Fruit fly (Drosophila melanogaster) whole organism, embryonic: Measurements from ENCODE around the gene Sap30.

ENCODE experiments used
- BEAF-32 ChIP-seq: fragments of 200-800 bp; sonication (Bioruptor generic); optimal IDR thresholded peaks from 3 replicates; lab custom pipeline; 2017; ENCODE audit warnings: missing biosample characterization, missing genetic modification characterization, mild to moderate bottlenecking, moderate library complexity, missing genetic modification reagents
- Blimp-1 ChIP-seq: fragments of 200-800 bp; sonication (Bioruptor generic); optimal IDR thresholded peaks from 3 replicates; lab custom pipeline; 2018; ENCODE audit warnings: missing biosample characterization, missing genetic modification characterization, mild to moderate bottlenecking, moderate library complexity, missing genetic modification reagents
- CG10431 ChIP-seq: fragments of 200-800 bp; sonication (Bioruptor generic); optimal IDR thresholded peaks from 3 replicates; lab custom pipeline; 2018; ENCODE audit warnings: missing biosample characterization, mild to moderate bottlenecking, missing genetic modification characterization
- CG11085 ChIP-seq: fragments of 200-800 bp; sonication (Bioruptor generic); IDR thresholded peaks from 2 replicates; pipeline ENCODE4 v1.3.6; 2022; ENCODE audit warnings: missing biosample characterization, missing genetic modification characterization
- CG11247 ChIP-seq: fragments of 200-800 bp; sonication (Bioruptor generic); IDR thresholded peaks from 2 replicates; pipeline ENCODE4 v1.3.6; 2022; ENCODE audit warnings: missing biosample characterization, missing genetic modification characterization
- CG12659 ChIP-seq: fragments of 200-800 bp; sonication (Bioruptor generic); optimal IDR thresholded peaks from 3 replicates; lab custom pipeline; 2017; ENCODE audit warnings: mild to moderate bottlenecking, missing biosample characterization, missing genetic modification reagents, missing genetic modification characterization
- CG13287 ChIP-seq: fragments of 200-800 bp; sonication (Bioruptor generic); IDR thresholded peaks from 2 replicates; pipeline ENCODE4 v1.3.6; 2022; ENCODE audit warnings: missing biosample characterization, missing genetic modification characterization; ENCODE audit not compliant: partially characterized antibody
- CG14050 ChIP-seq: fragments of 200-800 bp; sonication (Bioruptor generic); IDR thresholded peaks from 3 replicates; pipeline ENCODE4 v1.3.6; 2022; ENCODE audit warnings: missing biosample characterization, missing genetic modification characterization
- CG15514 ChIP-seq: fragments of 200-800 bp; sonication (Bioruptor generic); optimal IDR thresholded peaks from 3 replicates; lab custom pipeline; 2017; ENCODE audit warnings: missing biosample characterization, missing genetic modification characterization, mild to moderate bottlenecking, moderate library complexity, missing genetic modification reagents
- CG16779 ChIP-seq: fragments of 200-800 bp; sonication (Bioruptor generic); IDR thresholded peaks from 2 replicates; pipeline ENCODE4 v1.3.6; 2022; ENCODE audit warnings: missing biosample characterization, missing genetic modification characterization
- CG18476 ChIP-seq: fragments of 200-800 bp; sonication (Bioruptor generic); optimal IDR thresholded peaks from 2 replicates; lab custom pipeline; 2016; ENCODE audit warnings: missing biosample characterization, mild to moderate bottlenecking, missing genetic modification characterization
- CG2199 ChIP-seq: fragments of 200-800 bp; sonication (Bioruptor generic); IDR thresholded peaks from 3 replicates; pipeline ENCODE4 v1.3.6; 2022; ENCODE audit warnings: missing biosample characterization, missing genetic modification characterization
- CG3995 ChIP-seq: fragments of 200-800 bp; sonication (Bioruptor generic); optimal IDR thresholded peaks from 3 replicates; lab custom pipeline; 2016; ENCODE audit warnings: missing biosample characterization, missing genetic modification characterization
- CG4617 ChIP-seq: fragments of 200-800 bp; sonication (Bioruptor generic); optimal IDR thresholded peaks from 3 replicates; lab custom pipeline; 2016; ENCODE audit warnings: missing biosample characterization, missing genetic modification characterization, borderline replicate concordance
- CG4854 ChIP-seq: fragments of 200-800 bp; sonication (Bioruptor generic); optimal IDR thresholded peaks from 2 replicates; lab custom pipeline; 2016; ENCODE audit warnings: missing biosample characterization, missing genetic modification characterization, inconsistent platforms
- CG6689 ChIP-seq: fragments of 200-800 bp; sonication (Bioruptor generic); IDR thresholded peaks from 2 replicates; pipeline ENCODE4 v1.3.6; 2022; ENCODE audit warnings: missing biosample characterization, missing genetic modification characterization
- CG6854 ChIP-seq: fragments of 200-800 bp; sonication (Bioruptor generic); optimal IDR thresholded peaks from 3 replicates; lab custom pipeline; 2017; ENCODE audit warnings: missing biosample characterization, mild to moderate bottlenecking, missing genetic modification characterization
- CG7963 ChIP-seq: fragments of 200-800 bp; sonication (Bioruptor generic); IDR thresholded peaks from 3 replicates; pipeline ENCODE4 v1.3.6; 2022; ENCODE audit warnings: missing biosample characterization, missing genetic modification characterization; ENCODE audit not compliant: partially characterized antibody
- CG7987 ChIP-seq: fragments of 200-800 bp; sonication (Bioruptor generic); optimal IDR thresholded peaks from 2 replicates; lab custom pipeline; 2018; ENCODE audit warnings: missing biosample characterization, mild to moderate bottlenecking, missing genetic modification characterization, moderate library complexity
- CG8290 ChIP-seq, 3 experiments: fragments of 200-800 bp; sonication (Bioruptor generic); optimal IDR thresholded peaks; 2 replicates each; lab custom pipeline; 2016 to 2019; ENCODE audit warnings: missing biosample characterization in 3 of 3, missing genetic modification characterization in 3 of 3, mild to moderate bottlenecking in 2 of 3, moderate library complexity in 1 of 3
- CG8388 ChIP-seq: fragments of 200-800 bp; sonication (Bioruptor generic); optimal IDR thresholded peaks from 2 replicates; lab custom pipeline; 2019; ENCODE audit warnings: missing biosample characterization, mild to moderate bottlenecking, missing genetic modification characterization, moderate library complexity
- Fer1 ChIP-seq: fragments of 200-800 bp; sonication (Bioruptor generic); optimal IDR thresholded peaks from 2 replicates; lab custom pipeline; 2017; ENCODE audit warnings: missing biosample characterization, mild to moderate bottlenecking, missing genetic modification characterization
- HLH54F ChIP-seq: fragments of 200-800 bp; sonication (Bioruptor generic); optimal IDR thresholded peaks from 3 replicates; lab custom pipeline; 2016; ENCODE audit warnings: missing biosample characterization, missing genetic modification characterization
- Hand ChIP-seq: fragments of 200-800 bp; sonication (Bioruptor generic); optimal IDR thresholded peaks from 2 replicates; lab custom pipeline; 2017; ENCODE audit warnings: mild to moderate bottlenecking, missing biosample characterization, missing genetic modification reagents, missing genetic modification characterization
- HmgZ ChIP-seq: fragments of 200-800 bp; sonication (Bioruptor generic); optimal IDR thresholded peaks from 2 replicates; lab custom pipeline; 2018; ENCODE audit warnings: missing biosample characterization, mild to moderate bottlenecking, missing genetic modification characterization
- Lpt ChIP-seq: fragments of >200 bp; optimal IDR thresholded peaks from 2 replicates; lab custom pipeline; 2018; ENCODE audit warnings: missing biosample characterization, missing genetic modification characterization
- MBD-R2 ChIP-seq: fragments of 200-800 bp; sonication (Bioruptor generic); IDR thresholded peaks from 2 replicates; pipeline ENCODE4 v1.3.6; 2022; ENCODE audit warnings: missing biosample characterization, missing genetic modification characterization
- MESR4 ChIP-seq: fragments of 200-800 bp; sonication (Bioruptor generic); optimal IDR thresholded peaks from 2 replicates; lab custom pipeline; 2018; ENCODE audit warnings: missing biosample characterization, mild to moderate bottlenecking, missing genetic modification characterization, moderate library complexity
- Myb ChIP-seq: fragments of 200-800 bp; sonication (Bioruptor generic); optimal IDR thresholded peaks from 2 replicates; lab custom pipeline; 2016; ENCODE audit warnings: missing biosample characterization, missing genetic modification characterization
- NfI ChIP-seq: fragments of 200-800 bp; sonication (Bioruptor generic); optimal IDR thresholded peaks from 3 replicates; lab custom pipeline; 2018; ENCODE audit warnings: missing biosample characterization, mild to moderate bottlenecking, missing genetic modification characterization, moderate library complexity
- Ptx1 ChIP-seq: fragments of 200-800 bp; sonication (Bioruptor generic); IDR thresholded peaks from 2 replicates; pipeline ENCODE4 v1.3.6; 2022; ENCODE audit warnings: missing biosample characterization, missing genetic modification characterization
- Sry-β ChIP-seq: fragments of 200-800 bp; sonication (Bioruptor generic); optimal IDR thresholded peaks from 2 replicates; lab custom pipeline; 2018; ENCODE audit warnings: missing biosample characterization, mild to moderate bottlenecking, missing genetic modification characterization, moderate library complexity
- Xrp1 ChIP-seq: fragments of 200-800 bp; sonication (Bioruptor generic); IDR thresholded peaks from 2 replicates; pipeline ENCODE4 v1.3.6; 2022; ENCODE audit warnings: missing biosample characterization, missing genetic modification characterization
- ato ChIP-seq: fragments of 200-800 bp; sonication (Bioruptor generic); IDR thresholded peaks from 2 replicates; pipeline ENCODE4 v1.3.6; 2022; ENCODE audit warnings: missing biosample characterization, missing genetic modification characterization; ENCODE audit not compliant: partially characterized antibody
- bcd ChIP-seq: fragments of 200-800 bp; sonication (Bioruptor generic); optimal IDR thresholded peaks from 2 replicates; lab custom pipeline; 2017; ENCODE audit warnings: missing biosample characterization, mild to moderate bottlenecking, missing genetic modification characterization
- cg ChIP-seq: fragments of 200-800 bp; sonication (Bioruptor generic); optimal IDR thresholded peaks from 3 replicates; lab custom pipeline; 2019; ENCODE audit warnings: missing biosample characterization, mild to moderate bottlenecking, missing genetic modification characterization, moderate library complexity
- crp ChIP-seq, 2 experiments: fragments of 200-800 bp; sonication (Bioruptor generic); optimal IDR thresholded peaks; 2 replicates in 1 of 2; 3 replicates in 1 of 2; lab custom pipeline; 2017; ENCODE audit warnings: missing biosample characterization in 2 of 2, missing genetic modification characterization in 2 of 2, mild to moderate bottlenecking in 1 of 2, moderate library complexity in 1 of 2
- dan ChIP-seq: fragments of 200-800 bp; sonication (Bioruptor generic); IDR thresholded peaks from 2 replicates; pipeline ENCODE4 v1.3.6; 2022; ENCODE audit warnings: missing biosample characterization, missing genetic modification characterization
- gcm ChIP-seq: fragments of 200-800 bp; sonication (Bioruptor generic); optimal IDR thresholded peaks from 2 replicates; lab custom pipeline; 2019; ENCODE audit warnings: missing biosample characterization, mild to moderate bottlenecking, missing genetic modification characterization, moderate library complexity
- hb ChIP-seq: fragments of 200-800 bp; sonication (Bioruptor generic); IDR thresholded peaks from 3 replicates; pipeline ENCODE4 v1.3.6; 2022; ENCODE audit warnings: missing biosample characterization, missing genetic modification characterization; ENCODE audit not compliant: partially characterized antibody
- p53 ChIP-seq: fragments of 200-800 bp; sonication (Bioruptor generic); optimal IDR thresholded peaks from 2 replicates; lab custom pipeline; 2016; ENCODE audit warnings: missing biosample characterization, missing genetic modification characterization
- pfk ChIP-seq: fragments of 200-800 bp; sonication (Bioruptor generic); optimal IDR thresholded peaks from 2 replicates; lab custom pipeline; 2018; ENCODE audit warnings: missing biosample characterization, mild to moderate bottlenecking, missing genetic modification characterization, moderate library complexity
- pho ChIP-seq: fragments of 200-800 bp; sonication (Bioruptor generic); optimal IDR thresholded peaks from 2 replicates; lab custom pipeline; 2016; ENCODE audit warnings: missing biosample characterization, missing genetic modification characterization
- row ChIP-seq: fragments of 200-800 bp; sonication (Bioruptor generic); IDR thresholded peaks from 3 replicates; pipeline ENCODE4 v1.3.6; 2022; ENCODE audit warnings: missing biosample characterization, missing genetic modification characterization
- sqz ChIP-seq: fragments of 200-800 bp; sonication (Bioruptor generic); optimal IDR thresholded peaks from 3 replicates; lab custom pipeline; 2018; ENCODE audit warnings: missing biosample characterization, mild to moderate bottlenecking, missing genetic modification characterization
- trem ChIP-seq: fragments of 200-800 bp; optimal IDR thresholded peaks from 3 replicates; lab custom pipeline; 2019; ENCODE audit warnings: missing biosample characterization, mild to moderate bottlenecking, missing genetic modification characterization, moderate library complexity

Gene Sap30

dm6 chrX:16791920-16792829 lies 5.1 kb downstream of the Sap30 start, which contains the start of gene CG4768 (continued):
- peak; percentile 17 for TF ChIP-seq Fer1
- peak; percentile 85 for TF ChIP-seq MESR4 (GFP tag; lab: Kevin White, UChicago)
- TF ChIP-seq p53 (GFP tag; lab: Kevin White, UChicago) = no peak
- TF ChIP-seq CG15514 (GFP tag; lab: Kevin White, UChicago) = peak; percentile 98
- peak; percentile 2 for TF ChIP-seq CG12659
- TF ChIP-seq NfI (GFP tag; lab: Kevin White, UChicago) = peak; percentile 19
- no peak for TF ChIP-seq dan
- no peak for TF ChIP-seq pfk (GFP tag; lab: Kevin White, UChicago)
- peak; percentile 33; the same call in 1 of the 2 replicates for TF ChIP-seq MBD-R2 (GFP tag; lab: Robert Waterston, UW)
- TF ChIP-seq row = peak; percentile 73
- peak; percentile 16; the same call in 1 of the 2 replicates for TF ChIP-seq CG13287 (GFP tag; lab: Robert Waterston, UW)
- peak; percentile 86 for TF ChIP-seq cg (GFP tag; lab: Kevin White, UChicago)
- TF ChIP-seq CG8388 (GFP tag; lab: Kevin White, UChicago) = no peak
- no peak for TF ChIP-seq CG18476 (GFP tag; lab: Kevin White, UChicago)
- TF ChIP-seq CG8290 (GFP tag; optimal IDR thresholded peaks at IDR 0.05; lab: Kevin White, UChicago) = no peak
- TF ChIP-seq CG8290 (tag; optimal IDR thresholded peaks at IDR 0.05; lab: Kevin White, UChicago) = peak in 1 of 2 experiments; percentile 3
- TF ChIP-seq CG10431 = peak; percentile 13
- no peak for TF ChIP-seq bcd
- TF ChIP-seq CG3995 = peak; percentile 95
- TF ChIP-seq BEAF-32 (GFP tag; lab: Kevin White, UChicago) = peak; percentile 24
- peak; percentile 14 for TF ChIP-seq Sry-β
- no peak for TF ChIP-seq CG14050 (GFP tag; lab: Robert Waterston, UW)

dm6 chrX:16793129-16793748 lies 6.2 kb downstream of the Sap30 start:
- peak in 1 of 2 experiments; percentile 75 for TF ChIP-seq crp (GFP tag; optimal IDR thresholded peaks at IDR 0.05; lab: Kevin White, UChicago)
- no peak for TF ChIP-seq hb (GFP tag; lab: Robert Waterston, UW)
- TF ChIP-seq Hand (GFP tag; lab: Kevin White, UChicago) = no peak
- no peak for TF ChIP-seq CG4617 (GFP tag; lab: Kevin White, UChicago)
- TF ChIP-seq pfk (GFP tag; lab: Kevin White, UChicago) = no peak
- no peak for TF ChIP-seq Myb (GFP tag; lab: Kevin White, UChicago)
- peak; percentile 8 for TF ChIP-seq gcm (GFP tag; lab: Kevin White, UChicago)
- no peak for TF ChIP-seq CG6854
- peak; percentile 41 for TF ChIP-seq sqz (GFP tag; lab: Kevin White, UChicago)
- no peak for TF ChIP-seq Blimp-1 (GFP tag; lab: Kevin White, UChicago)
- no peak for TF ChIP-seq HmgZ (tag; lab: Kevin White, UChicago)
- no peak for TF ChIP-seq CG4854 (GFP tag; lab: Kevin White, UChicago)
- TF ChIP-seq Xrp1 (GFP tag; lab: Robert Waterston, UW) = no peak
- TF ChIP-seq CG11247 (GFP tag; lab: Robert Waterston, UW) = no peak
- no peak for TF ChIP-seq CG11085 (GFP tag; lab: Robert Waterston, UW)
- TF ChIP-seq CG3995 = no peak
- no peak for TF ChIP-seq ato (GFP tag; lab: Robert Waterston, UW)
- TF ChIP-seq CG16779 (GFP tag; lab: Robert Waterston, UW) = no peak
- TF ChIP-seq HLH54F = no peak
- no peak for TF ChIP-seq CG2199 (GFP tag; lab: Robert Waterston, UW)
- TF ChIP-seq pho (GFP tag; lab: Kevin White, UChicago) = no peak
- no peak for TF ChIP-seq CG6689 (GFP tag; lab: Robert Waterston, UW)
- TF ChIP-seq trem = no peak
- TF ChIP-seq Lpt (GFP tag; lab: Kevin White, UChicago) = no peak
- TF ChIP-seq CG7963 (GFP tag; lab: Robert Waterston, UW) = no peak
- no peak for TF ChIP-seq CG14050 (GFP tag; lab: Robert Waterston, UW)
- TF ChIP-seq CG7987 (GFP tag; lab: Kevin White, UChicago) = no peak
- no peak for TF ChIP-seq Ptx1 (GFP tag; lab: Robert Waterston, UW)
